Worm (Caenorhabditis elegans): ENCODE results near the gene bcat-1.

bcat-1 gene

DNA sequence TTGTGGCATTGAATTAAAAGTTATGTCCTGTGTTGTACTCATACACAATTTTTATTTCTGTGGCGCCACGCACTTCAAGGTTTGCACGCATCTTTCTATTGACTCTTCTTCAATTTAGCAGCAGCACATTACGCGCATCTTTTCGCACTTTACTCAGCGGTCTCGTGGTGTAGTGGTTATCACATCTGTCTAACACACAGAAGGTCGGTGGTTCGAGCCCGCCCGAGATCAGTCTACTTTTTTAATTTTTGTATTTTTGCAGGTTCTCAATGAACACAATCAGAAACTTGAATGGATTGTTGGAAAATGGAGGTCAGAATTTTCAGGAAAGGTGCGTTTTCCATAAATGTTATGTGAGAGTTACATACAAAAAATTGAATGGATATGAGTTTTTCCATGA is 33.8 kb upstream of the bcat-1 start (continued):
- TF ChIP-seq isw-1 (GFP tag; IDR thresholded peaks at IDR 0.05) (no peak), nhr-76 (tag; optimal IDR thresholded peaks at IDR 0.05) (no peak), aly-2 (tag; optimal IDR thresholded peaks at IDR 0.05) (no peak), lin-39 (tag; optimal IDR thresholded peaks at IDR 0.05) (no peak), mab-9 (GFP tag; IDR thresholded peaks at IDR 0.05) (0 out of 2 replicates have a peak, but pooled peaks have one; percentile 28), jun-1 (tag; optimal IDR thresholded peaks at IDR 0.05) (no peak), pag-3 (tag; optimal IDR thresholded peaks at IDR 0.05; ENCODE audit: borderline replicate concordance, insufficient read depth) (no peak), ces-1 (GFP tag; optimal IDR thresholded peaks at IDR 0.05) (no peak), mep-1 (tag; optimal IDR thresholded peaks at IDR 0.05) (no peak), egl-27 (tag; optimal IDR thresholded peaks at IDR 0.05) (no peak), nhr-84 (tag; optimal IDR thresholded peaks at IDR 0.05) (no peak), C04F5.9 (tag; optimal IDR thresholded peaks at IDR 0.05) (no peak), ceh-82 (tag; optimal IDR thresholded peaks at IDR 0.05) (peak; percentile 17 to 39 (median 34)), dpl-1 (GFP tag; optimal IDR thresholded peaks at IDR 0.05) (peak in 1 of 3 experiments; percentile 2), dsc-1 (tag; optimal IDR thresholded peaks at IDR 0.05) (peak; percentile 73), mdl-1 (tag; optimal IDR thresholded peaks at IDR 0.05) (peak in 1 of 2 experiments; percentile 51), blmp-1 (tag; optimal IDR thresholded peaks at IDR 0.05) (no peak), sox-4 (tag; optimal IDR thresholded peaks at IDR 0.05) (no peak), F16B12.6 (tag; optimal IDR thresholded peaks at IDR 0.05) (peak; percentile 5), fos-1 (tag; optimal IDR thresholded peaks at IDR 0.05) (peak; percentile 19), unc-62 (GFP tag; optimal IDR thresholded peaks at IDR 0.05) (no peak), xbp-1 (tag; optimal IDR thresholded peaks at IDR 0.05) (peak; percentile 48), nhr-11 (tag; optimal IDR thresholded peaks at IDR 0.05) (no peak), hlh-4 (tag; optimal IDR thresholded peaks at IDR 0.05) (no peak), rnt-1 (tag; optimal IDR thresholded peaks at IDR 0.05) (peak; percentile 71), lin-35 (GFP tag; optimal IDR thresholded peaks at IDR 0.05) (peak; percentile 31 to 75), pqm-1 (tag; optimal IDR thresholded peaks at IDR 0.05) (no peak), ets-5 (GFP tag; IDR thresholded peaks at IDR 0.05) (no peak), fkh-10 (GFP tag; optimal IDR thresholded peaks at IDR 0.05) (peak; percentile 20), ceh-63 (GFP tag; optimal IDR thresholded peaks at IDR 0.05) (no peak), mef-2 (tag; optimal IDR thresholded peaks at IDR 0.05) (no peak), ceh-88 (GFP tag; IDR thresholded peaks at IDR 0.05) (0 out of 2 replicates have a peak, but pooled peaks have one; percentile 39), C16A3.4 (tag; optimal IDR thresholded peaks at IDR 0.05) (peak; percentile 32), ceh-8 (GFP tag; optimal IDR thresholded peaks at IDR 0.05) (peak; percentile 7), snu-23 (GFP tag; optimal IDR thresholded peaks at IDR 0.05) (peak; percentile 78), nhr-19 (GFP tag; conservative IDR thresholded peaks at IDR 0.05) (peak; percentile 73), tlp-1 (tag; optimal IDR thresholded peaks at IDR 0.05) (no peak), elt-3 (tag; optimal IDR thresholded peaks at IDR 0.05) (peak in 1 of 6 experiments; percentile 16), fkh-8 (tag; optimal IDR thresholded peaks at IDR 0.05) (no peak), ceh-90 (tag; optimal IDR thresholded peaks at IDR 0.05) (no peak), hpl-2 (GFP tag; optimal IDR thresholded peaks at IDR 0.05) (peak; percentile 37)

DNA sequence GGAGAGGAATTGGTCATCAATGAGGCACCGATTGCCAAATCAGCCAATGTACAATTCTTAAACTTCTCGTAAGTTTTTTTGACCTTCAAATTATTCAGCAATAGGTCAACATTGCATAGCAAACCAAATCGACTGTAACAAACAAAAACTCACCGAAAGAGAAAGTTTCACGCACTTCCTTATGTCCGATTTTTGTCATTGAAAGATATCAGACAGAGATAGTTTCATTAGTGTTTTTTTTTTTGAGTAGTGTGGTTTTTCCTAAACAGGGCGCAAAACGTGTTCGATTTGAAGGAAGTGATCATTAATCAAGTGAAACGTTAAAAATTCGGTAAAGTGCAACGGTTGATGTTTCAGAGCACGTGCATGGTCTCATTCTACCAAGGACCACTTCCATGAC is 33.1 kb upstream of the bcat-1 start:
- TF ChIP-seq ets-5 (GFP tag; IDR thresholded peaks at IDR 0.05) = no peak
- TF ChIP-seq ama-1 (optimal IDR thresholded peaks at IDR 0.05) = no peak
- no peak for TF ChIP-seq ztf-11 (tag; optimal IDR thresholded peaks at IDR 0.05)
- no peak for TF ChIP-seq tbx-2 (tag; optimal IDR thresholded peaks at IDR 0.05)
- no peak for TF ChIP-seq unc-98 (GFP tag; IDR thresholded peaks at IDR 0.05)
- TF ChIP-seq egl-13 (tag; optimal IDR thresholded peaks at IDR 0.05) = no peak
- TF ChIP-seq C34B4.2 (tag; optimal IDR thresholded peaks at IDR 0.05) = no peak
- no peak for TF ChIP-seq nhr-28 (tag; optimal IDR thresholded peaks at IDR 0.05)
- TF ChIP-seq nhr-71 (tag; optimal IDR thresholded peaks at IDR 0.05) = no peak
- no peak for TF ChIP-seq snu-23 (GFP tag; optimal IDR thresholded peaks at IDR 0.05)
- TF ChIP-seq jun-1 (tag; optimal IDR thresholded peaks at IDR 0.05) = no peak
- TF ChIP-seq blmp-1 (tag; optimal IDR thresholded peaks at IDR 0.05) = peak; percentile 67
- no peak for TF ChIP-seq lir-3 (tag; optimal IDR thresholded peaks at IDR 0.05; ENCODE audit: poor library complexity)
- peak; percentile 78 for TF ChIP-seq nhr-85 (tag)
- TF ChIP-seq lin-14 (GFP tag; optimal IDR thresholded peaks at IDR 0.05) = peak; percentile 5

All from whole organism, L1 larva.